Fruit fly (Drosophila melanogaster) whole organism, wandering third instar larva: ENCODE data around the gene CG34056.

ENCODE experiments used
- Abd-B ChIP-seq: fragments of >200 bp; optimal IDR thresholded peaks from 2 replicates; lab custom pipeline; 2017; ENCODE audit warnings: missing biosample characterization, missing genetic modification characterization
- CG32264 ChIP-seq: fragments of 200-800 bp; sonication (Bioruptor generic); optimal IDR thresholded peaks from 2 replicates; lab custom pipeline; 2016; ENCODE audit warnings: missing biosample characterization, missing genetic modification characterization
- CG9705 ChIP-seq: fragments of 200-800 bp; sonication (Bioruptor generic); optimal IDR thresholded peaks from 2 replicates; lab custom pipeline; 2018; ENCODE audit warnings: missing biosample characterization, mild to moderate bottlenecking, missing genetic modification characterization
- CrebA ChIP-seq: fragments of 200-800 bp; sonication (Bioruptor generic); optimal IDR thresholded peaks from 2 replicates; lab custom pipeline; 2016; ENCODE audit warnings: missing biosample characterization, mild to moderate bottlenecking, missing genetic modification characterization, borderline replicate concordance
- Dfd ChIP-seq: fragments of >200 bp; optimal IDR thresholded peaks from 2 replicates; lab custom pipeline; 2017; ENCODE audit warnings: missing biosample characterization, missing genetic modification characterization
- Dif ChIP-seq: fragments of 200-275, 200-300 bp; sonication (Bioruptor generic); optimal IDR thresholded peaks from 2 replicates; lab custom pipeline; 2018; ENCODE audit warnings: missing biosample characterization, missing genetic modification characterization; ENCODE audit not compliant: partially characterized antibody
- HLH106 ChIP-seq: fragments of 200-800 bp; optimal IDR thresholded peaks from 3 replicates; lab custom pipeline; 2019; ENCODE audit warnings: missing biosample characterization, mild to moderate bottlenecking, missing genetic modification characterization, moderate library complexity
- Hnf4 ChIP-seq: fragments of 200-800 bp; sonication (Bioruptor generic); optimal IDR thresholded peaks from 2 replicates; lab custom pipeline; 2016; ENCODE audit warnings: missing biosample characterization, mild to moderate bottlenecking, missing genetic modification characterization
- Hr78 ChIP-seq: fragments of >200 bp; optimal IDR thresholded peaks from 2 replicates; lab custom pipeline; 2017; ENCODE audit warnings: missing biosample characterization, missing genetic modification characterization
- Hr83 ChIP-seq: fragments of 200-300 bp; sonication (Bioruptor generic); optimal IDR thresholded peaks from 2 replicates; lab custom pipeline; 2016; ENCODE audit warnings: missing biosample characterization, mild to moderate bottlenecking, missing genetic modification characterization, moderate library complexity; ENCODE audit not compliant: poor library complexity, severe bottlenecking
- Jra ChIP-seq: sonication (Bioruptor generic); optimal IDR thresholded peaks from 2 replicates; lab custom pipeline; 2016; ENCODE audit warnings: missing biosample characterization, missing genetic modification characterization
- Mio ChIP-seq: sonication (Bioruptor generic); optimal IDR thresholded peaks from 2 replicates; lab custom pipeline; 2016; ENCODE audit warnings: missing biosample characterization, missing genetic modification characterization
- OdsH ChIP-seq: fragments of 200-800 bp; sonication (Bioruptor generic); optimal IDR thresholded peaks from 2 replicates; lab custom pipeline; 2016; ENCODE audit warnings: missing biosample characterization, mild to moderate bottlenecking, missing genetic modification characterization
- Rel ChIP-seq, 2 experiments: fragments of 200-800 bp; sonication (Bioruptor generic) in 1 of 2; optimal IDR thresholded peaks; 2 replicates in 1 of 2; 3 replicates in 1 of 2; lab custom pipeline; 2016 to 2019; ENCODE audit warnings: mild to moderate bottlenecking in 2 of 2, missing biosample characterization in 2 of 2, missing genetic modification characterization in 2 of 2, moderate library complexity in 1 of 2
- Sp1 ChIP-seq: fragments of 200-800 bp; sonication (Bioruptor generic); optimal IDR thresholded peaks from 3 replicates; lab custom pipeline; 2019; ENCODE audit warnings: missing biosample characterization, mild to moderate bottlenecking, missing genetic modification characterization, moderate library complexity
- Vsx2 ChIP-seq: fragments of 200-300, 225-300 bp; sonication (Bioruptor generic); optimal IDR thresholded peaks from 2 replicates; lab custom pipeline; 2018; ENCODE audit warnings: missing biosample characterization, missing genetic modification characterization; ENCODE audit not compliant: partially characterized antibody
- br ChIP-seq: fragments of 200-800 bp; sonication (Bioruptor generic); optimal IDR thresholded peaks from 2 replicates; lab custom pipeline; 2016; ENCODE audit warnings: missing biosample characterization, missing genetic modification characterization
- brk ChIP-seq: fragments of 200-800 bp; sonication (Bioruptor generic); optimal IDR thresholded peaks from 2 replicates; lab custom pipeline; 2016; ENCODE audit warnings: missing biosample characterization, mild to moderate bottlenecking, missing genetic modification characterization
- dl ChIP-seq, 2 experiments: fragments of 175-275, 200-275 bp in 1 of 2; fragments of 200-275 bp in 1 of 2; sonication (Bioruptor generic); optimal IDR thresholded peaks; lab custom pipeline; 2018; ENCODE audit warnings: mild to moderate bottlenecking in 2 of 2, missing biosample characterization in 2 of 2, missing genetic modification characterization in 2 of 2, moderate library complexity in 2 of 2; ENCODE audit not compliant: partially characterized antibody in 2 of 2, insufficient read depth in 1 of 2
- dmrt93B ChIP-seq: fragments of 200-800 bp; sonication (Bioruptor generic); optimal IDR thresholded peaks from 2 replicates; lab custom pipeline; 2018; ENCODE audit warnings: missing biosample characterization, mild to moderate bottlenecking, missing genetic modification characterization
- dsf ChIP-seq: sonication (Bioruptor generic); optimal IDR thresholded peaks from 2 replicates; lab custom pipeline; 2016; ENCODE audit warnings: missing biosample characterization, missing genetic modification characterization, borderline replicate concordance
- ey ChIP-seq: fragments of 200-800 bp; sonication (Bioruptor generic); optimal IDR thresholded peaks from 2 replicates; lab custom pipeline; 2016; ENCODE audit warnings: missing biosample characterization, missing genetic modification characterization
- foxo ChIP-seq, 2 experiments: fragments of 200-800 bp; sonication (Bioruptor generic); optimal IDR thresholded peaks; 2 replicates in 1 of 2; 3 replicates in 1 of 2; lab custom pipeline; 2016 to 2017; ENCODE audit warnings: missing biosample characterization in 2 of 2, missing genetic modification characterization in 2 of 2
- fru ChIP-seq: fragments of 200-800 bp; sonication (Bioruptor generic); optimal IDR thresholded peaks from 3 replicates; lab custom pipeline; 2016; ENCODE audit warnings: missing biosample characterization, mild to moderate bottlenecking, missing genetic modification characterization
- h ChIP-seq: fragments of 200-800 bp; sonication (Bioruptor generic); optimal IDR thresholded peaks from 3 replicates; lab custom pipeline; 2016; ENCODE audit warnings: missing biosample characterization, mild to moderate bottlenecking, missing genetic modification characterization
- lola ChIP-seq: fragments of >200 bp; optimal IDR thresholded peaks from 2 replicates; lab custom pipeline; 2017; ENCODE audit warnings: missing biosample characterization, missing genetic modification characterization
- pan ChIP-seq: fragments of >200 bp; optimal IDR thresholded peaks from 2 replicates; lab custom pipeline; 2017
- psq ChIP-seq: fragments of 200-800 bp; sonication (Bioruptor generic); optimal IDR thresholded peaks from 3 replicates; lab custom pipeline; 2017; ENCODE audit warnings: missing biosample characterization, mild to moderate bottlenecking, missing genetic modification characterization, moderate library complexity
- rgr ChIP-seq: fragments of 200-800 bp; sonication (Bioruptor generic); optimal IDR thresholded peaks from 3 replicates; lab custom pipeline; 2016; ENCODE audit warnings: missing biosample characterization, mild to moderate bottlenecking, missing genetic modification characterization
- sage ChIP-seq: fragments of 200-800 bp; sonication (Bioruptor generic); optimal IDR thresholded peaks from 2 replicates; lab custom pipeline; 2016; ENCODE audit warnings: missing biosample characterization, mild to moderate bottlenecking, missing genetic modification characterization
- tai ChIP-seq: sonication (Bioruptor generic); optimal IDR thresholded peaks from 2 replicates; lab custom pipeline; 2016; ENCODE audit warnings: missing biosample characterization, missing genetic modification characterization
- woc ChIP-seq: sonication (Bioruptor generic); optimal IDR thresholded peaks from 2 replicates; lab custom pipeline; 2016; ENCODE audit warnings: missing biosample characterization, mild to moderate bottlenecking, missing genetic modification characterization

Gene CG34056

DNA sequence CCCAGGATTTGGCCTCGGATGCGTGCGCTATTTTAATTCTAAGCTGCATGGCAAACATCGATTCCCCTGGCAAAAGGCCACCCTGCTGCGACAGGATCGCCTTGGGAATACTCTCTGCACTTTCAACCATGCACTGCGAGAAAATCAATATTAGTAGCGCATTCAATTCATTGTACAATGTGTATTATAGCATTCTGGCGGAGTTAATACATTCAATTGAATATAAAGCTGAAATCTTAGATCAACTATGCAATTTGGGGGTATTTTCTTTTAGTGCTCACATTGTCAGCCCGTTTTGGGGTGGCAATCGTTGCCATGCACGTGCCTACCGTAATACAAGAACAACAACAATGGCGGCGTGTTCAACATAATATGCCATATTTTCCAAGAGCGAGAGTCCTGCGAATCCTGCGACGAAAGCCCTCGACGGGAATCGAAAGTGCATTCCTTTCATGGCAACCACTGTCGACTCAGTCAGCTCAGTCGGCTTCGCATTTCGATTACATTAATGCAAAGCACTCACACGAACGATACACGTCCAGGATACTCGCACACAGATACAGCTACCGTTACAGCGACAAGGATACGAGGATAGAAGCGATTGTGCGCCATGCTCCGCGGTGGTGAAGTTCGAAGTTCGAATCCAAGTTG is 12.0 kb downstream of the CG34056 start:
- TF ChIP-seq OdsH (GFP tag; lab: Kevin White, UChicago) (peak; percentile 45), sage (GFP tag; lab: Kevin White, UChicago) (no peak), Hr83 (GFP tag; lab: Kevin White, UChicago) (no peak), Vsx2 (GFP tag; lab: Kevin White, UChicago) (no peak), rgr (GFP tag; lab: Kevin White, UChicago) (peak; percentile 70), dsf (GFP tag; lab: Kevin White, UChicago) (no peak), fru (GFP tag; lab: Kevin White, UChicago) (peak; percentile 77), Hnf4 (GFP tag; lab: Kevin White, UChicago) (peak; percentile 60), Rel (GFP tag; optimal IDR thresholded peaks at IDR 0.05; lab: Kevin White, UChicago) (no peak), Rel (tag; optimal IDR thresholded peaks at IDR 0.05; lab: Kevin White, UChicago) (peak; percentile 11), ey (peak; percentile 75), CrebA (no peak), lola (GFP tag; lab: Kevin White, UChicago) (no peak), brk (GFP tag; lab: Kevin White, UChicago) (no peak), h (GFP tag; lab: Kevin White, UChicago) (peak; percentile 73), Abd-B (GFP tag; lab: Kevin White, UChicago) (no peak), CG32264 (peak; percentile 22), woc (GFP tag; lab: Kevin White, UChicago) (peak; percentile 39), tai (peak; percentile 31), dmrt93B (GFP tag; lab: Kevin White, UChicago) (peak; percentile 40), pan (no peak), foxo (GFP tag; optimal IDR thresholded peaks at IDR 0.05; lab: Kevin White, UChicago) (peak in 1 of 2 experiments; percentile 68), HLH106 (tag; lab: Kevin White, UChicago) (peak; percentile 64), br (GFP tag; lab: Kevin White, UChicago) (peak; percentile 59), Jra (GFP tag; lab: Kevin White, UChicago) (no peak), dl (GFP tag; optimal IDR thresholded peaks at IDR 0.05; lab: Kevin White, UChicago; ENCODE audit: insufficient read depth in 1 of 2, partially characterized antibody in 2 of 2) (no peak), Dfd (GFP tag; lab: Kevin White, UChicago) (no peak), psq (GFP tag; lab: Kevin White, UChicago) (peak; percentile 25), Sp1 (GFP tag; lab: Kevin White, UChicago) (peak; percentile 59)

dm6 chr3L:908508-909162 is 12.9 kb downstream of the CG34056 start, which contains the start of gene nerfin-1:
TSS of gene nerfin-1 (plus strand) at chr3L:909112.
- TF ChIP-seq HLH106 (tag; lab: Kevin White, UChicago) (peak; percentile 17), sage (GFP tag; lab: Kevin White, UChicago) (no peak), Hr83 (GFP tag; lab: Kevin White, UChicago) (no peak), woc (GFP tag; lab: Kevin White, UChicago) (no peak), Rel (GFP tag; optimal IDR thresholded peaks at IDR 0.05; lab: Kevin White, UChicago) (no peak), Rel (tag; optimal IDR thresholded peaks at IDR 0.05; lab: Kevin White, UChicago) (no peak), CG9705 (GFP tag; lab: Kevin White, UChicago) (no peak), ey (peak; percentile 31), fru (GFP tag; lab: Kevin White, UChicago) (no peak), foxo (GFP tag; optimal IDR thresholded peaks at IDR 0.05; lab: Kevin White, UChicago) (peak in 1 of 2 experiments; percentile 5), Dif (GFP tag; lab: Kevin White, UChicago) (no peak), dmrt93B (GFP tag; lab: Kevin White, UChicago) (peak; percentile 1), Hr78 (GFP tag; lab: Kevin White, UChicago) (no peak), Hnf4 (GFP tag; lab: Kevin White, UChicago) (no peak), Vsx2 (GFP tag; lab: Kevin White, UChicago) (no peak), rgr (GFP tag; lab: Kevin White, UChicago) (no peak), br (GFP tag; lab: Kevin White, UChicago) (no peak), Mio (no peak), lola (GFP tag; lab: Kevin White, UChicago) (no peak), Sp1 (GFP tag; lab: Kevin White, UChicago) (peak; percentile 35), psq (GFP tag; lab: Kevin White, UChicago) (peak; percentile 13)
